Worm (Caenorhabditis elegans) whole organism, late embryonic: Measurements from ENCODE around the gene F45E6.1.

ENCODE experiments used
- C08G9.2 ChIP-seq: sonication (generic microtip); optimal IDR thresholded peaks from 2 replicates; lab custom pipeline; 2016; ENCODE audit warnings: mild to moderate bottlenecking, missing genetic modification characterization, moderate library complexity, missing compliant biosample characterization
- C38D4.7 ChIP-seq: fragments of 200-800 bp; sonication (Bioruptor generic); optimal IDR thresholded peaks from 2 replicates; lab custom pipeline; 2018; ENCODE audit warnings: mild to moderate bottlenecking, missing genetic modification characterization, moderate library complexity, missing compliant biosample characterization
- F13H6.1 ChIP-seq: sonication (generic microtip); optimal IDR thresholded peaks from 2 replicates; lab custom pipeline; 2016; ENCODE audit warnings: missing genetic modification characterization, missing compliant biosample characterization
- K02D7.2 ChIP-seq: sonication (generic microtip); optimal IDR thresholded peaks from 2 replicates; lab custom pipeline; 2017; ENCODE audit warnings: mild to moderate bottlenecking, missing genetic modification characterization, missing compliant biosample characterization
- T23F11.4 ChIP-seq: fragments of 200-800 bp; sonication (Bioruptor generic); optimal IDR thresholded peaks from 2 replicates; lab custom pipeline; 2018; ENCODE audit warnings: mild to moderate bottlenecking, missing genetic modification characterization, missing compliant biosample characterization
- Y22D7AL.16 ChIP-seq: sonication (generic microtip); optimal IDR thresholded peaks from 2 replicates; lab custom pipeline; 2016; ENCODE audit warnings: missing genetic modification characterization, missing compliant biosample characterization
- ahr-1 ChIP-seq: sonication (generic microtip); optimal IDR thresholded peaks from 2 replicates; lab custom pipeline; 2016; ENCODE audit warnings: missing genetic modification characterization, missing compliant biosample characterization
- ceh-14 ChIP-seq: sonication (generic microtip); optimal IDR thresholded peaks from 2 replicates; lab custom pipeline; 2016; ENCODE audit warnings: missing genotype, missing genetic modification characterization, missing compliant biosample characterization
- ceh-18 ChIP-seq: sonication (generic microtip); optimal IDR thresholded peaks from 2 replicates; lab custom pipeline; 2016; ENCODE audit warnings: missing genetic modification characterization, missing compliant biosample characterization
- ceh-19 ChIP-seq: fragments of 200-800 bp; sonication (Bioruptor generic); optimal IDR thresholded peaks from 2 replicates; lab custom pipeline; 2018; ENCODE audit warnings: mild to moderate bottlenecking, missing genetic modification characterization, missing compliant biosample characterization
- ceh-2 ChIP-seq: sonication (generic microtip); optimal IDR thresholded peaks from 2 replicates; lab custom pipeline; 2016; ENCODE audit warnings: missing genotype, missing genetic modification characterization, missing compliant biosample characterization
- ceh-22 ChIP-seq: sonication (generic microtip); optimal IDR thresholded peaks from 2 replicates; lab custom pipeline; 2017; ENCODE audit warnings: missing biosample characterization, missing genetic modification characterization
- ceh-31 ChIP-seq: sonication (generic microtip); optimal IDR thresholded peaks from 2 replicates; lab custom pipeline; 2016; ENCODE audit warnings: missing genetic modification characterization, missing compliant biosample characterization
- ceh-34 ChIP-seq: sonication (generic microtip); optimal IDR thresholded peaks from 2 replicates; lab custom pipeline; 2016; ENCODE audit warnings: mild to moderate bottlenecking, missing genetic modification characterization, missing compliant biosample characterization
- ceh-48 ChIP-seq: sonication (generic microtip); optimal IDR thresholded peaks from 2 replicates; lab custom pipeline; 2016; ENCODE audit warnings: missing genetic modification characterization, inconsistent platforms, missing compliant biosample characterization
- ceh-9 ChIP-seq: sonication (generic microtip); optimal IDR thresholded peaks from 2 replicates; lab custom pipeline; 2016; ENCODE audit warnings: mild to moderate bottlenecking, missing genetic modification characterization, inconsistent platforms, missing compliant biosample characterization
- che-1 ChIP-seq: sonication (generic microtip); optimal IDR thresholded peaks from 2 replicates; lab custom pipeline; 2016; ENCODE audit warnings: mild to moderate bottlenecking, missing genetic modification characterization, missing compliant biosample characterization
- dmd-4 ChIP-seq: sonication (generic microtip); optimal IDR thresholded peaks from 2 replicates; lab custom pipeline; 2016; ENCODE audit warnings: borderline replicate concordance, missing genetic modification characterization, missing compliant biosample characterization
- dve-1 ChIP-seq: sonication (generic microtip); optimal IDR thresholded peaks from 2 replicates; lab custom pipeline; 2017; ENCODE audit warnings: antibody characterized with exemption, mild to moderate bottlenecking, missing genetic modification characterization, missing compliant biosample characterization
- elt-4 ChIP-seq: sonication (generic microtip); optimal IDR thresholded peaks from 2 replicates; lab custom pipeline; 2016; ENCODE audit warnings: missing genetic modification characterization, missing compliant biosample characterization
- eyg-1 ChIP-seq: sonication (generic microtip); optimal IDR thresholded peaks from 2 replicates; lab custom pipeline; 2016; ENCODE audit warnings: missing genotype, missing genetic modification characterization, missing compliant biosample characterization
- fkh-10 ChIP-seq: fragments of 150-350 bp; optimal IDR thresholded peaks from 2 replicates; lab custom pipeline; 2014; ENCODE audit warnings: missing biosample characterization, missing genetic modification reagents, missing genetic modification characterization
- gmeb-2 ChIP-seq: sonication (generic microtip); optimal IDR thresholded peaks from 2 replicates; lab custom pipeline; 2016; ENCODE audit warnings: missing genetic modification characterization, inconsistent platforms, missing compliant biosample characterization
- hlh-15 ChIP-seq: sonication (generic microtip); optimal IDR thresholded peaks from 2 replicates; lab custom pipeline; 2016; ENCODE audit warnings: missing genetic modification characterization, missing compliant biosample characterization
- hlh-30 ChIP-seq: sonication (generic microtip); optimal IDR thresholded peaks from 2 replicates; lab custom pipeline; 2017; ENCODE audit warnings: antibody characterized with exemption, missing genetic modification characterization, missing compliant biosample characterization; ENCODE audit not compliant: insufficient read depth
- nhr-232 ChIP-seq: sonication (generic microtip); optimal IDR thresholded peaks from 2 replicates; lab custom pipeline; 2016; ENCODE audit warnings: missing genetic modification characterization, missing compliant biosample characterization
- npax-4 ChIP-seq: sonication (generic microtip); optimal IDR thresholded peaks from 2 replicates; lab custom pipeline; 2016; ENCODE audit warnings: missing genetic modification characterization, missing compliant biosample characterization
- pat-9 ChIP-seq: fragments of 200-800 bp; sonication (Bioruptor generic); optimal IDR thresholded peaks from 2 replicates; lab custom pipeline; 2018; ENCODE audit warnings: mild to moderate bottlenecking, missing genetic modification characterization, moderate library complexity, missing compliant biosample characterization
- pax-1 ChIP-seq: fragments of 150-350 bp; optimal IDR thresholded peaks from 2 replicates; lab custom pipeline; 2014; ENCODE audit warnings: missing biosample characterization, missing genetic modification characterization
- pha-2 ChIP-seq: sonication (generic microtip); optimal IDR thresholded peaks from 2 replicates; lab custom pipeline; 2017; ENCODE audit warnings: mild to moderate bottlenecking, missing genetic modification characterization, missing compliant biosample characterization
- pros-1 ChIP-seq: fragments of 150-350 bp; optimal IDR thresholded peaks from 2 replicates; lab custom pipeline; 2014; ENCODE audit warnings: missing biosample characterization, missing genetic modification reagents, missing genetic modification characterization
- sdc-2 ChIP-seq: sonication (generic microtip); optimal IDR thresholded peaks from 2 replicates; lab custom pipeline; 2016; ENCODE audit warnings: missing genotype, missing genetic modification characterization, missing compliant biosample characterization
- sox-2 ChIP-seq: fragments of 200-800 bp; sonication (Bioruptor generic); IDR thresholded peaks from 2 replicates; pipeline ENCODE4 v1.3.6; 2022; ENCODE audit warnings: missing genetic modification reagents, missing genetic modification characterization, missing compliant biosample characterization
- sox-4 ChIP-seq: sonication (generic microtip); optimal IDR thresholded peaks from 2 replicates; lab custom pipeline; 2017; ENCODE audit warnings: mild to moderate bottlenecking, missing genetic modification characterization, inconsistent platforms, missing compliant biosample characterization
- tbx-2 ChIP-seq: sonication (generic microtip); optimal IDR thresholded peaks from 2 replicates; lab custom pipeline; 2016; ENCODE audit warnings: missing genetic modification characterization, missing compliant biosample characterization
- ttx-3 ChIP-seq: sonication (generic microtip); optimal IDR thresholded peaks from 2 replicates; lab custom pipeline; 2016; ENCODE audit warnings: missing genetic modification reagents, missing genetic modification characterization, missing compliant biosample characterization
- unc-42 ChIP-seq: sonication (generic microtip); optimal IDR thresholded peaks from 2 replicates; lab custom pipeline; 2016; ENCODE audit warnings: missing genotype, missing genetic modification characterization, missing compliant biosample characterization
- unc-55 ChIP-seq: sonication (generic microtip); optimal IDR thresholded peaks from 2 replicates; lab custom pipeline; 2017; ENCODE audit warnings: missing biosample characterization, missing genetic modification reagents, missing genetic modification characterization

F45E6.1 gene

DNA sequence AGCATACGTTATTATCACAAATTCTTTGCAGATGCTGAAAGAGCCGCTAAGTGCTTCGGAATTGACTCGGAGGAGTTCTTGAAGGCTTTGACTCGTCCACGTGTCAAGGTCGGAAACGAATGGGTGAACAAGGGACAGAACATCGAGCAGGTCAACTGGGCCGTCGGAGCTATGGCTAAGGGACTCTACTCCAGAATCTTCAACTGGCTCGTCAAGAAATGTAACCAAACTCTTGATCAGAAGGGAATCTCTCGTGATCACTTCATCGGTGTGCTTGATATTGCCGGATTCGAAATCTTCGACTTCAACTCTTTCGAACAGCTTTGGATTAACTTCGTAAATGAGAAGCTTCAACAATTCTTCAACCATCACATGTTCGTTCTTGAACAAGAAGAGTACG is 7.4 kb downstream of the F45E6.1 start:
- TF ChIP-seq ceh-2 (tag; lab: Kevin White, UChicago), result no peak
- no peak for TF ChIP-seq K02D7.2
- no peak for TF ChIP-seq Y22D7AL.16 (tag; lab: Kevin White, UChicago)
- no peak for TF ChIP-seq ceh-22 (tag; lab: Kevin White, UChicago)
- TF ChIP-seq hlh-15, result no peak
- TF ChIP-seq pha-2 (tag; lab: Kevin White, UChicago), result no peak
- no peak for TF ChIP-seq F13H6.1 (tag; lab: Kevin White, UChicago)
- no peak for TF ChIP-seq tbx-2
- TF ChIP-seq ceh-18, result no peak
- no peak for TF ChIP-seq dmd-4 (tag; lab: Kevin White, UChicago)
- no peak for TF ChIP-seq gmeb-2 (tag; lab: Kevin White, UChicago)
- no peak for TF ChIP-seq pax-1 (tag; lab: Kevin White, UChicago)

DNA sequence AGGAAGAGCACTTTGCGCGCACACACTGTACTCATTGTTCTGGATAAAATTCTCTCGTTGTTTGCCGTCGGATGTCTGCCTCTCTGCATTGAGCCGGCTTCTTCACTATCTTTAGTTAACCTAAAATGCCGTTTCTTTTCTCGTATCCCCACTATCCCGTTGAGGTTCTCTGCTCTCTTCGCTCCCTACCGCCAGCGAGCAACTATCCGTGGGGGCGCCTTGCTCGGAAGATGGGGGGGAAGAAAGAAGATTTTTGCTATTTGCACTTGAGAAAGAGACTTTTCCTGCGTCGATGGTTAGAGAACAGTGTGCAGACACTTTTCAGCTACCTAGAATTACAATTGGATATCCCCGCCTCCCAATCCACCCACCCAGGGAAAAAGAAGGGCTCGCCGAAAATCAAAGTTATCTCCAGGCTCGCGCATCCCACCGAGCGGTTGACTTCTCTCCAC is 9.6 kb downstream of the F45E6.1 start, which contains the start of gene myo-2:
TSS of gene myo-2 (plus strand) at position 402 of the 452 bp plus-strand sequence.
- no peak for TF ChIP-seq ceh-48 (tag; lab: Kevin White, UChicago)
- TF ChIP-seq K02D7.2, result no peak
- no peak for TF ChIP-seq ceh-31 (tag; lab: Kevin White, UChicago)
- TF ChIP-seq ceh-18, result no peak
- TF ChIP-seq nhr-232 (tag; lab: Kevin White, UChicago), result no peak
- no peak for TF ChIP-seq hlh-30
- TF ChIP-seq ceh-19 (GFP tag; lab: Kevin White, UChicago), result no peak
- TF ChIP-seq eyg-1 (tag; lab: Kevin White, UChicago), result no peak
- no peak for TF ChIP-seq sox-4 (tag; lab: Kevin White, UChicago)
- no peak for TF ChIP-seq ceh-9
- TF ChIP-seq hlh-15, result no peak
- TF ChIP-seq che-1 (tag; lab: Kevin White, UChicago), result no peak
- TF ChIP-seq fkh-10 (GFP tag; lab: Kevin White, UChicago), result no peak
- TF ChIP-seq tbx-2, result no peak
- TF ChIP-seq C08G9.2 (tag; lab: Kevin White, UChicago), result no peak
- TF ChIP-seq pat-9 (tag; lab: Kevin White, UChicago), result no peak
- no peak for TF ChIP-seq dmd-4 (tag; lab: Kevin White, UChicago)
- TF ChIP-seq, all 69 proteins: peak for 0

DNA sequence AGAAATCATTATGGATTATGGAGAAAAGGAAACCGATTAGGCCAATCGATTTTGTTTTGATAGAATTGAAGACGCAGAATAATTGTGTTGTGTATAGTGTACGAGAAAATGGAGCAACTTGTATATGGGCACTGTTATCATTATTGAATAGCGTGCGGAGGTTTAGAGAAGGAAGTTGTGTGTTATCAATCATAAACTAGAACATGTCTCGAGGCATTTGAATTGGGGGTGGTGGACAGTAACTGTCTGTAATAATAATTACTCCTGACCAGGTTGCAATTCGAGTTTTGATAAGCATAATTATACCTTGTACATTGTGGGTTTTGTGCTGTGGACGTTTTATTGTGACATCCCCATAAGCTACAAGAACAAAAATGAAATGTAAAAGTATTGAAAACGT is 10.5 kb downstream of the F45E6.1 start, which contains the start of gene cdf-2:
TSS of gene cdf-2 (minus strand) at position 149 of the 400 bp plus-strand sequence.
- no peak for TF ChIP-seq C38D4.7 (GFP tag; lab: Kevin White, UChicago)
- TF ChIP-seq che-1 (tag; lab: Kevin White, UChicago), result no peak
- no peak for TF ChIP-seq dve-1
- TF ChIP-seq ceh-14 (tag; lab: Kevin White, UChicago), result no peak
- no peak for TF ChIP-seq sdc-2 (tag; lab: Kevin White, UChicago)
- no peak for TF ChIP-seq pat-9 (tag; lab: Kevin White, UChicago)
- TF ChIP-seq ttx-3 (tag; lab: Kevin White, UChicago), result no peak
- TF ChIP-seq ahr-1 (tag; lab: Kevin White, UChicago), result no peak
- TF ChIP-seq ceh-34 (tag; lab: Kevin White, UChicago), result no peak
- no peak for TF ChIP-seq unc-42 (tag; lab: Kevin White, UChicago)

DNA sequence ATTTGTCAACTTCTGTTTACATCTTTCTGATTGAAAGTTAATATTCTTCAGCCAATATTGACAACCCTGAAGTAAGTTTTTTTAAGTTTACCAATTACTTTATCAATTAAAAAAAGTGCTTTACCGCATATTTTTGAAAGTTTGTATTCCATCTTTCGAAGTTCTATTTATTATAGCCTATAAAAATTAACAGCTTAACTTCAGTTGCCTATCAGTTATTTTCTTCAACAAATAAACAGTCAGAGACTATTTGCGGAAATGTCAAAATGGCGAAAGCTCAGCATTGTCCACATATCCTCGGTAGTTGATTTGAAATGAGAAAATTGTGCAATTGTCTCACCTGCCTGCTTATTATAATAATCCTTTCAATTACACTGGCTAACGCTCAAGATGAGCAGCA is 13.7 kb downstream of the F45E6.1 start, which contains the start of gene T18D3.5:
TSS of gene T18D3.5 (plus strand) at position 301 of the 400 bp plus-strand sequence.
- TF ChIP-seq dmd-4 (tag; lab: Kevin White, UChicago), result no peak

DNA sequence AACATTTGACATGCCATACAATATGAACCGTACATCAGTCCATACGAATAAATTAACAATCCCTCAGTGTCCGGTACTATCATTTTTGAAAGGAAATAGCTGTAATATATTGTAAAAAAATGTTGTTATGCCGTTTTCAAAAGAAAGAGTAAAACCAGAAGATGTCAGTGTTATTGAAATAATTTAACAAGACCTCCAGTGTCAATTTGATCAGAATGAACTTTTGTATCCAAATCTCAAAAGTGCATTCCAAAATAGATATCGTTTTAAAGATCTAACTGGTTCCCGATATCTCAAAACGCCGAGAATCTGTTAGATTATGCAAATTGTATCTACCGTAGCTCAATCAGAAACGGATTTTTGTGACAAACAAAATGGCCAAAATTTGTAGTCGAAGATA is 15.7 kb downstream of the F45E6.1 start, which contains the start of gene odr-7:
TSS of gene odr-7 (minus strand) at position 101 of the 400 bp plus-strand sequence.
- no peak for TF ChIP-seq ceh-22 (tag; lab: Kevin White, UChicago)
- TF ChIP-seq pros-1, result no peak
- no peak for TF ChIP-seq nhr-232 (tag; lab: Kevin White, UChicago)
- TF ChIP-seq ceh-2 (tag; lab: Kevin White, UChicago), result no peak
- TF ChIP-seq elt-4, result no peak
- TF ChIP-seq unc-55 (GFP tag; lab: Kevin White, UChicago), result no peak
- no peak for TF ChIP-seq sox-2 (GFP tag; lab: Robert Waterston, UW)
- TF ChIP-seq npax-4 (tag; lab: Kevin White, UChicago), result no peak
- TF ChIP-seq dve-1, result no peak
- TF ChIP-seq tbx-2, result no peak
- TF ChIP-seq eyg-1 (tag; lab: Kevin White, UChicago), result no peak
- TF ChIP-seq T23F11.4, result no peak
- TF ChIP-seq ceh-18, result no peak
- TF ChIP-seq ceh-34 (tag; lab: Kevin White, UChicago), result no peak
- no peak for TF ChIP-seq ceh-48 (tag; lab: Kevin White, UChicago)
